Fruit fly (Drosophila melanogaster): ENCODE results near the gene Ets21C.

- TF ChIP-seq CG8478 (optimal IDR thresholded peaks at IDR 0.05), result no peak
- no peak for TF ChIP-seq CG16863 (GFP tag; optimal IDR thresholded peaks at IDR 0.05)
- TF ChIP-seq NC2α (GFP tag; optimal IDR thresholded peaks at IDR 0.05), result no peak
- TF ChIP-seq Blimp-1 (GFP tag; optimal IDR thresholded peaks at IDR 0.05), result no peak
- no peak for TF ChIP-seq Rx (GFP tag; IDR thresholded peaks at IDR 0.05)
Observed at dm6 chr2L:576559-577184, 23.9 kb upstream of the Ets21C start, which contains the start of gene Ptth.

All from whole organism, embryonic.